Fruit fly (Drosophila melanogaster) whole organism, prepupa: ENCODE results near the gene Sox21b.

ENCODE experiments used
- Blimp-1 ChIP-seq: fragments of 200-800 bp; sonication (Bioruptor generic); optimal IDR thresholded peaks from 3 replicates; lab custom pipeline; 2017; ENCODE audit warnings: missing biosample characterization, missing genetic modification characterization, mild to moderate bottlenecking, moderate library complexity, missing genetic modification reagents
- CG10631 ChIP-seq: fragments of 200-800 bp; sonication (Bioruptor generic); optimal IDR thresholded peaks from 2 replicates; lab custom pipeline; 2016; ENCODE audit warnings: missing biosample characterization, missing genetic modification characterization
- CG10669 ChIP-seq: fragments of 200-800 bp; sonication (Bioruptor generic); optimal IDR thresholded peaks from 3 replicates; lab custom pipeline; 2018; ENCODE audit warnings: missing biosample characterization, mild to moderate bottlenecking, missing genetic modification characterization, moderate library complexity
- CG11294 ChIP-seq: fragments of 200-800 bp; sonication (Bioruptor generic); IDR thresholded peaks from 2 replicates; pipeline ENCODE4 v1.3.6; 2022; ENCODE audit warnings: missing biosample characterization, missing genetic modification characterization
- CG11762 ChIP-seq: fragments of 200-800 bp; sonication (Bioruptor generic); optimal IDR thresholded peaks from 3 replicates; lab custom pipeline; 2016; ENCODE audit warnings: missing biosample characterization, missing genetic modification characterization; ENCODE audit not compliant: insufficient read depth
- CG11902 ChIP-seq: fragments of 200-800 bp; sonication (Bioruptor generic); optimal IDR thresholded peaks from 3 replicates; lab custom pipeline; 2016; ENCODE audit warnings: missing biosample characterization, missing genetic modification characterization
- CG15336 ChIP-seq: fragments of 200-800 bp; sonication (Bioruptor generic); IDR thresholded peaks from 2 replicates; pipeline ENCODE4 v1.3.6; 2022; ENCODE audit warnings: missing biosample characterization, missing genetic modification characterization
- CG1621 ChIP-seq: fragments of 200-800 bp; sonication (Bioruptor generic); optimal IDR thresholded peaks from 3 replicates; lab custom pipeline; 2018; ENCODE audit warnings: missing biosample characterization, mild to moderate bottlenecking, missing genetic modification characterization
- CG16779 ChIP-seq: fragments of 200-800 bp; sonication (Bioruptor generic); optimal IDR thresholded peaks from 3 replicates; lab custom pipeline; 2017; ENCODE audit warnings: missing biosample characterization, mild to moderate bottlenecking, missing genetic modification characterization
- CG31627 ChIP-seq: fragments of 200-800 bp; sonication (Bioruptor generic); optimal IDR thresholded peaks from 3 replicates; lab custom pipeline; 2016; ENCODE audit warnings: missing biosample characterization, missing genetic modification characterization
- CG32006 ChIP-seq: fragments of 200-800 bp; sonication (Bioruptor generic); optimal IDR thresholded peaks from 3 replicates; lab custom pipeline; 2017; ENCODE audit warnings: missing biosample characterization, mild to moderate bottlenecking, missing genetic modification characterization
- CG34406 ChIP-seq: fragments of 200-800 bp; sonication (Bioruptor generic); optimal IDR thresholded peaks from 3 replicates; lab custom pipeline; 2016; ENCODE audit warnings: missing biosample characterization, missing genetic modification characterization
- CG3919 ChIP-seq: fragments of 200-800 bp; sonication (Bioruptor generic); optimal IDR thresholded peaks from 3 replicates; lab custom pipeline; 2016; ENCODE audit warnings: missing biosample characterization, missing genetic modification characterization
- CG4318 ChIP-seq: fragments of 200-800 bp; sonication (Bioruptor generic); optimal IDR thresholded peaks from 3 replicates; lab custom pipeline; 2017; ENCODE audit warnings: missing biosample characterization, mild to moderate bottlenecking, missing genetic modification characterization
- CG6163 ChIP-seq: fragments of 200-800 bp; sonication (Bioruptor generic); IDR thresholded peaks from 3 replicates; pipeline ENCODE4 v1.3.6; 2022; ENCODE audit warnings: missing biosample characterization, missing genetic modification characterization
- CG6276 ChIP-seq: fragments of 200-800 bp; sonication (Bioruptor generic); optimal IDR thresholded peaks from 2 replicates; lab custom pipeline; 2017; ENCODE audit warnings: missing biosample characterization, mild to moderate bottlenecking, missing genetic modification characterization
- CG6792 ChIP-seq: fragments of 200-800 bp; sonication (Bioruptor generic); optimal IDR thresholded peaks from 3 replicates; lab custom pipeline; 2016; ENCODE audit warnings: missing biosample characterization, missing genetic modification characterization
- CG6808 ChIP-seq: fragments of 200-800 bp; sonication (Bioruptor generic); optimal IDR thresholded peaks from 3 replicates; lab custom pipeline; 2017; ENCODE audit warnings: missing biosample characterization, missing genetic modification characterization, mild to moderate bottlenecking, moderate library complexity, missing genetic modification reagents
- CG6854 ChIP-seq: fragments of 200-800 bp; sonication (Bioruptor generic); optimal IDR thresholded peaks from 2 replicates; lab custom pipeline; 2017; ENCODE audit warnings: missing biosample characterization, mild to moderate bottlenecking, missing genetic modification characterization
- CG7368 ChIP-seq: fragments of 200-800 bp; sonication (Bioruptor generic); optimal IDR thresholded peaks from 3 replicates; lab custom pipeline; 2016; ENCODE audit warnings: missing biosample characterization, missing genetic modification characterization
- CG8119 ChIP-seq: fragments of 200-800 bp; sonication (Bioruptor generic); IDR thresholded peaks from 3 replicates; pipeline ENCODE4 v1.3.6; 2022; ENCODE audit warnings: missing biosample characterization, missing genetic modification characterization
- Eip75B ChIP-seq: fragments of 200-800 bp; sonication (Bioruptor generic); optimal IDR thresholded peaks from 3 replicates; lab custom pipeline; 2016; ENCODE audit warnings: missing biosample characterization, missing genetic modification characterization
- Eip78C ChIP-seq: fragments of 200-800 bp; sonication (Bioruptor generic); peaks from one replicate; lab custom pipeline; 2016; ENCODE audit warnings: missing biosample characterization, missing genetic modification characterization
- Eip93F ChIP-seq: fragments of 200-800 bp; sonication (Bioruptor generic); optimal IDR thresholded peaks from 2 replicates; lab custom pipeline; 2016; ENCODE audit warnings: missing biosample characterization, mild to moderate bottlenecking, missing genetic modification characterization
- Ets96B ChIP-seq: fragments of 200-800 bp; optimal IDR thresholded peaks from 2 replicates; lab custom pipeline; 2019; ENCODE audit warnings: missing biosample characterization, mild to moderate bottlenecking, missing genetic modification characterization, moderate library complexity
- Gug ChIP-seq: fragments of 200-800 bp; sonication (Bioruptor generic); IDR thresholded peaks from 2 replicates; pipeline ENCODE4 v1.3.6; 2022; ENCODE audit warnings: missing biosample characterization, missing genetic modification characterization
- Hr39 ChIP-seq: fragments of 200-800 bp; sonication (Bioruptor generic); optimal IDR thresholded peaks from 2 replicates; lab custom pipeline; 2016; ENCODE audit warnings: missing biosample characterization, missing genetic modification characterization
- OdsH ChIP-seq: fragments of 200-800 bp; sonication (Bioruptor generic); optimal IDR thresholded peaks from 3 replicates; lab custom pipeline; 2016; ENCODE audit warnings: missing biosample characterization, missing genetic modification characterization
- Smox ChIP-seq: fragments of 200-800 bp; sonication (Bioruptor generic); optimal IDR thresholded peaks from 3 replicates; lab custom pipeline; 2016; ENCODE audit warnings: missing biosample characterization, missing genetic modification characterization
- Sox102F ChIP-seq: fragments of 200-800 bp; sonication (Bioruptor generic); optimal IDR thresholded peaks from 2 replicates; lab custom pipeline; 2016; ENCODE audit warnings: missing biosample characterization, mild to moderate bottlenecking, missing genetic modification characterization
- Sox14 ChIP-seq: fragments of 200-800 bp; sonication (Bioruptor generic); optimal IDR thresholded peaks from 3 replicates; lab custom pipeline; 2016; ENCODE audit warnings: missing biosample characterization, missing genetic modification characterization
- Sox15 ChIP-seq: fragments of 200-800 bp; sonication (Bioruptor generic); optimal IDR thresholded peaks from 3 replicates; lab custom pipeline; 2016; ENCODE audit warnings: missing biosample characterization, missing genetic modification characterization
- cyc ChIP-seq: fragments of 200-800 bp; sonication (Bioruptor generic); optimal IDR thresholded peaks from 3 replicates; lab custom pipeline; 2016; ENCODE audit warnings: missing biosample characterization, missing genetic modification characterization
- dsx ChIP-seq: fragments of 200-800 bp; optimal IDR thresholded peaks from 3 replicates; lab custom pipeline; 2019; ENCODE audit warnings: missing biosample characterization, mild to moderate bottlenecking, missing genetic modification characterization, moderate library complexity; ENCODE audit not compliant: poor library complexity, severe bottlenecking
- eg ChIP-seq: fragments of 200-800 bp; sonication (Bioruptor generic); IDR thresholded peaks from 3 replicates; pipeline ENCODE4 v1.3.6; 2022; ENCODE audit warnings: missing biosample characterization, missing genetic modification characterization
- esn ChIP-seq: fragments of 200-800 bp; sonication (Bioruptor generic); optimal IDR thresholded peaks from 2 replicates; lab custom pipeline; 2016; ENCODE audit warnings: missing biosample characterization, mild to moderate bottlenecking, missing genetic modification characterization, moderate library complexity
- fd59A ChIP-seq: fragments of 200-800 bp; sonication (Bioruptor generic); optimal IDR thresholded peaks from 2 replicates; lab custom pipeline; 2017; ENCODE audit warnings: missing biosample characterization, mild to moderate bottlenecking, missing genetic modification characterization, missing genetic modification reagents
- fkh ChIP-seq: fragments of 200-800 bp; sonication (Bioruptor generic); optimal IDR thresholded peaks from 3 replicates; lab custom pipeline; 2017; ENCODE audit warnings: missing biosample characterization, mild to moderate bottlenecking, missing genetic modification characterization, moderate library complexity
- lz ChIP-seq: fragments of 200-800 bp; sonication (Bioruptor generic); optimal IDR thresholded peaks from 3 replicates; lab custom pipeline; 2016; ENCODE audit warnings: missing biosample characterization, missing genetic modification characterization
- pdm3 ChIP-seq: fragments of 200-800 bp; sonication (Bioruptor generic); optimal IDR thresholded peaks from 3 replicates; lab custom pipeline; 2016; ENCODE audit warnings: missing biosample characterization, missing genetic modification characterization
- spab ChIP-seq: fragments of 200-800 bp; sonication (Bioruptor generic); optimal IDR thresholded peaks from 2 replicates; lab custom pipeline; 2017; ENCODE audit warnings: missing biosample characterization, mild to moderate bottlenecking, missing genetic modification characterization, missing genetic modification reagents
- ss ChIP-seq, 2 experiments: fragments of 200-800 bp; sonication (Bioruptor generic); optimal IDR thresholded peaks; 2 replicates in 1 of 2; 3 replicates in 1 of 2; lab custom pipeline; 2017 to 2018; ENCODE audit warnings: mild to moderate bottlenecking in 2 of 2, missing biosample characterization in 2 of 2, missing genetic modification characterization in 2 of 2, moderate library complexity in 1 of 2
- svp ChIP-seq: fragments of 200-800 bp; sonication (Bioruptor generic); peaks from one replicate; lab custom pipeline; 2016; ENCODE audit warnings: missing biosample characterization, missing genetic modification characterization
- topi ChIP-seq: fragments of 200-800 bp; sonication (Bioruptor generic); optimal IDR thresholded peaks from 3 replicates; lab custom pipeline; 2016; ENCODE audit warnings: missing biosample characterization, missing genetic modification characterization

The Sox21b gene

dm6 chr3L:14131274-14131989 lies at the start of gene Sox21b (continued):
- TF ChIP-seq CG1621 (tag; lab: Kevin White, UChicago) (peak; percentile 57), CG11902 (GFP tag; lab: Kevin White, UChicago) (no peak), Ets96B (tag; lab: Kevin White, UChicago) (peak; percentile 64), Blimp-1 (GFP tag; lab: Kevin White, UChicago) (peak; percentile 29), CG6792 (GFP tag; lab: Kevin White, UChicago) (peak; percentile 48), CG10669 (GFP tag; lab: Kevin White, UChicago) (peak; percentile 52), CG11762 (GFP tag; lab: Kevin White, UChicago) (peak; percentile 42), CG34406 (peak; percentile 31), CG11294 (no peak)

- no peak for TF ChIP-seq Gug (GFP tag; lab: Robert Waterston, UW)
- TF ChIP-seq CG10669 (GFP tag; lab: Kevin White, UChicago): no peak
- TF ChIP-seq CG8119 (GFP tag; lab: Robert Waterston, UW): no peak
- no peak for TF ChIP-seq CG11294
- no peak for TF ChIP-seq CG10631
- no peak for TF ChIP-seq CG7368 (GFP tag; lab: Kevin White, UChicago)
- TF ChIP-seq dsx: no peak
- TF ChIP-seq fkh: no peak
- TF ChIP-seq pdm3 (GFP tag; lab: Kevin White, UChicago): no peak
- TF ChIP-seq svp (GFP tag; lab: Kevin White, UChicago): no peak
- no peak for TF ChIP-seq CG6163 (GFP tag; lab: Robert Waterston, UW)
- TF ChIP-seq CG3919 (GFP tag; lab: Kevin White, UChicago): no peak
- TF ChIP-seq CG34406: no peak
- TF ChIP-seq eg: no peak
- no peak for TF ChIP-seq Eip78C
- TF ChIP-seq CG15336: no peak
- no peak for TF ChIP-seq CG6276
- TF ChIP-seq CG4318 (GFP tag; lab: Kevin White, UChicago): no peak
- no peak for TF ChIP-seq Ets96B (tag; lab: Kevin White, UChicago)
- no peak for TF ChIP-seq CG16779 (tag; lab: Kevin White, UChicago)
These were observed 47.4 kb upstream of the Sox21b start, which contains the start of gene D for dm6 chr3L:14178520-14178919. Gene D, minus strand, starts transcription at chr3L:14178620.

dm6 chr3L:14177476-14178179 lies 46.5 kb upstream of the Sox21b start:
- TF ChIP-seq Eip93F (GFP tag; lab: Kevin White, UChicago) (no peak), OdsH (GFP tag; lab: Kevin White, UChicago) (no peak), Sox102F (peak; percentile 67), Eip75B (GFP tag; lab: Kevin White, UChicago) (no peak), Sox14 (peak; percentile 76), CG3919 (GFP tag; lab: Kevin White, UChicago) (peak; percentile 29), CG6854 (peak; percentile 12), CG7368 (GFP tag; lab: Kevin White, UChicago) (peak; percentile 14), esn (GFP tag; lab: Kevin White, UChicago) (peak; percentile 35), CG11762 (GFP tag; lab: Kevin White, UChicago) (no peak), ss (GFP tag; optimal IDR thresholded peaks at IDR 0.05; lab: Kevin White, UChicago) (peak in 1 of 2 experiments; percentile 50), Hr39 (GFP tag; lab: Kevin White, UChicago) (no peak), CG31627 (GFP tag; lab: Kevin White, UChicago) (no peak), topi (GFP tag; lab: Kevin White, UChicago) (no peak), Sox15 (GFP tag; lab: Kevin White, UChicago) (no peak), CG32006 (GFP tag; lab: Kevin White, UChicago) (no peak), CG8119 (GFP tag; lab: Robert Waterston, UW) (no peak), Smox (GFP tag; lab: Kevin White, UChicago) (no peak), fkh (peak; percentile 29), CG10631 (no peak), lz (no peak), CG6163 (GFP tag; lab: Robert Waterston, UW) (0 out of 3 replicates have a peak, but pooled peaks have one; percentile 44), CG15336 (no peak; the same call in 1 of the 2 replicates), spab (no peak), CG6276 (no peak), CG11902 (GFP tag; lab: Kevin White, UChicago) (no peak), CG16779 (tag; lab: Kevin White, UChicago) (no peak), cyc (GFP tag; lab: Kevin White, UChicago) (no peak), Gug (GFP tag; lab: Robert Waterston, UW) (no peak), fd59A (GFP tag; lab: Kevin White, UChicago) (no peak), CG6808 (GFP tag; lab: Kevin White, UChicago) (peak; percentile 13)
